Fruit fly (Drosophila melanogaster) whole organism, embryonic: ENCODE measurements around the gene Cwc25.
A peak's percentile ranks its signal among the peaks of the same experiment; 100 is the strongest.

Source experiments
- Abd-B ChIP-seq: fragments of 200-800 bp; sonication (Bioruptor generic); optimal IDR thresholded peaks from 2 replicates; lab custom pipeline; 2018; ENCODE audit warnings: missing biosample characterization, mild to moderate bottlenecking, missing genetic modification characterization, moderate library complexity
- Atf3 ChIP-seq: fragments of 200-800 bp; sonication (Bioruptor generic); optimal IDR thresholded peaks from 3 replicates; lab custom pipeline; 2016; ENCODE audit warnings: missing biosample characterization, missing genetic modification characterization
- Awh ChIP-seq: fragments of 200-800 bp; sonication (Bioruptor generic); IDR thresholded peaks from 2 replicates; pipeline ENCODE4, ENCODE4 v1.3.6; 2022; ENCODE audit warnings: missing biosample characterization, missing genetic modification characterization
- Bgb ChIP-seq: fragments of 200-800 bp; sonication (Bioruptor generic); IDR thresholded peaks from 2 replicates; pipeline ENCODE4 v1.3.6; 2022; ENCODE audit warnings: missing biosample characterization, missing genetic modification characterization; ENCODE audit not compliant: partially characterized antibody
- Blimp-1 ChIP-seq: fragments of 200-800 bp; sonication (Bioruptor generic); optimal IDR thresholded peaks from 3 replicates; lab custom pipeline; 2018; ENCODE audit warnings: missing biosample characterization, missing genetic modification characterization, mild to moderate bottlenecking, moderate library complexity, missing genetic modification reagents
- CG11093 ChIP-seq: fragments of 200-800 bp; sonication (Bioruptor generic); IDR thresholded peaks from 3 replicates; pipeline ENCODE4 v1.3.6; 2022; ENCODE audit warnings: missing biosample characterization, missing genetic modification characterization
- CG13424 ChIP-seq: fragments of 200-800 bp; sonication (Bioruptor generic); optimal IDR thresholded peaks from 2 replicates; lab custom pipeline; 2019; ENCODE audit warnings: missing biosample characterization, mild to moderate bottlenecking, missing genetic modification characterization, moderate library complexity
- CG13775 ChIP-seq: fragments of 200-800 bp; sonication (Bioruptor generic); optimal IDR thresholded peaks from 3 replicates; lab custom pipeline; 2017; ENCODE audit warnings: missing biosample characterization, mild to moderate bottlenecking, missing genetic modification characterization
- CG15601 ChIP-seq: fragments of 200-800 bp; sonication (Bioruptor generic); optimal IDR thresholded peaks from 3 replicates; lab custom pipeline; 2019; ENCODE audit warnings: missing biosample characterization, mild to moderate bottlenecking, missing genetic modification characterization, moderate library complexity
- CG17385 ChIP-seq: fragments of 200-800 bp; sonication (Bioruptor generic); optimal IDR thresholded peaks from 3 replicates; lab custom pipeline; 2018; ENCODE audit warnings: missing biosample characterization, mild to moderate bottlenecking, missing genetic modification characterization
- CG2199 ChIP-seq: fragments of 200-800 bp; sonication (Bioruptor generic); IDR thresholded peaks from 3 replicates; pipeline ENCODE4 v1.3.6; 2022; ENCODE audit warnings: missing biosample characterization, missing genetic modification characterization
- CG3838 ChIP-seq: fragments of 200-800 bp; sonication (Bioruptor generic); optimal IDR thresholded peaks from 3 replicates; lab custom pipeline; 2016; ENCODE audit warnings: missing biosample characterization, missing genetic modification characterization
- CG4404 ChIP-seq: fragments of 200-800 bp; sonication (Bioruptor generic); IDR thresholded peaks from 2 replicates; pipeline ENCODE4 v1.3.6; 2022; ENCODE audit warnings: missing biosample characterization, missing genetic modification characterization
- CG4707 ChIP-seq: fragments of 200-800 bp; sonication (Bioruptor generic); optimal IDR thresholded peaks from 2 replicates; lab custom pipeline; 2018; ENCODE audit warnings: missing biosample characterization, mild to moderate bottlenecking, missing genetic modification characterization, moderate library complexity
- CG5953 ChIP-seq: fragments of 200-800 bp; sonication (Bioruptor generic); IDR thresholded peaks from 2 replicates; pipeline ENCODE4 v1.3.6; 2022; ENCODE audit warnings: missing biosample characterization, missing genetic modification characterization
- CG6254 ChIP-seq: fragments of 200-800 bp; sonication (Bioruptor generic); optimal IDR thresholded peaks from 3 replicates; lab custom pipeline; 2017; ENCODE audit warnings: mild to moderate bottlenecking, missing biosample characterization, missing genetic modification reagents, missing genetic modification characterization
- CG6765 ChIP-seq: fragments of 200-800 bp; sonication (Bioruptor generic); optimal IDR thresholded peaks from 3 replicates; lab custom pipeline; 2017; ENCODE audit warnings: missing biosample characterization, mild to moderate bottlenecking, missing genetic modification characterization
- CG7271 ChIP-seq: fragments of 200-800 bp; sonication (Bioruptor generic); optimal IDR thresholded peaks from 2 replicates; lab custom pipeline; 2018; ENCODE audit warnings: missing biosample characterization, mild to moderate bottlenecking, missing genetic modification characterization, moderate library complexity
- CG7556 ChIP-seq: fragments of 200-800 bp; sonication (Bioruptor generic); optimal IDR thresholded peaks from 2 replicates; lab custom pipeline; 2017; ENCODE audit warnings: missing biosample characterization, mild to moderate bottlenecking, missing genetic modification characterization
- CG9437 ChIP-seq: fragments of 200-800 bp; sonication (Bioruptor generic); optimal IDR thresholded peaks from 2 replicates; lab custom pipeline; 2018; ENCODE audit warnings: missing biosample characterization, mild to moderate bottlenecking, missing genetic modification characterization
- D ChIP-seq, 2 experiments: fragments of 200-800 bp in 1 of 2; fragments of >200 bp in 1 of 2; sonication (Bioruptor generic) in 1 of 2; optimal IDR thresholded peaks; 2 replicates in 1 of 2; 3 replicates in 1 of 2; lab custom pipeline; 2017; ENCODE audit warnings: mild to moderate bottlenecking in 1 of 2, missing biosample characterization in 1 of 2, missing genetic modification characterization in 1 of 2, missing genetic modification reagents in 1 of 2
- NK7.1 ChIP-seq: fragments of 200-800 bp; sonication (Bioruptor generic); optimal IDR thresholded peaks from 3 replicates; lab custom pipeline; 2016; ENCODE audit warnings: missing biosample characterization, missing genetic modification characterization
- NfI ChIP-seq: fragments of 200-800 bp; sonication (Bioruptor generic); optimal IDR thresholded peaks from 3 replicates; lab custom pipeline; 2018; ENCODE audit warnings: missing biosample characterization, mild to moderate bottlenecking, missing genetic modification characterization, moderate library complexity
- Oli ChIP-seq: fragments of 200-800 bp; sonication (Bioruptor generic); optimal IDR thresholded peaks from 2 replicates; lab custom pipeline; 2018; ENCODE audit warnings: missing biosample characterization, mild to moderate bottlenecking, missing genetic modification characterization, moderate library complexity
- Spps ChIP-seq: fragments of 200-800 bp; sonication (Bioruptor generic); optimal IDR thresholded peaks from 2 replicates; lab custom pipeline; 2018; ENCODE audit warnings: missing biosample characterization, mild to moderate bottlenecking, missing genetic modification characterization
- Sry-δ ChIP-seq: fragments of 200-800 bp; sonication (Bioruptor generic); optimal IDR thresholded peaks from 2 replicates; lab custom pipeline; 2016; ENCODE audit warnings: missing biosample characterization, missing genetic modification characterization
- Ssrp ChIP-seq: fragments of 200-800 bp; sonication (Bioruptor generic); optimal IDR thresholded peaks from 2 replicates; lab custom pipeline; 2018; ENCODE audit warnings: missing biosample characterization, mild to moderate bottlenecking, missing genetic modification characterization, moderate library complexity
- Usf ChIP-seq: fragments of 200-800 bp; sonication (Bioruptor generic); optimal IDR thresholded peaks from 2 replicates; lab custom pipeline; 2017; ENCODE audit warnings: missing genotype, missing biosample characterization, missing genetic modification characterization
- Xbp1 ChIP-seq: fragments of 200-800 bp; sonication (Bioruptor generic); optimal IDR thresholded peaks from 3 replicates; lab custom pipeline; 2016; ENCODE audit warnings: missing biosample characterization, mild to moderate bottlenecking, missing genetic modification characterization
- ato ChIP-seq: fragments of 200-800 bp; sonication (Bioruptor generic); IDR thresholded peaks from 2 replicates; pipeline ENCODE4 v1.3.6; 2022; ENCODE audit warnings: missing biosample characterization, missing genetic modification characterization; ENCODE audit not compliant: partially characterized antibody
- caup ChIP-seq: fragments of 200-800 bp; sonication (Bioruptor generic); optimal IDR thresholded peaks from 3 replicates; lab custom pipeline; 2017; ENCODE audit warnings: missing biosample characterization, mild to moderate bottlenecking, missing genetic modification characterization, moderate library complexity; ENCODE audit not compliant: severe bottlenecking
- dan ChIP-seq: fragments of 200-800 bp; sonication (Bioruptor generic); IDR thresholded peaks from 2 replicates; pipeline ENCODE4 v1.3.6; 2022; ENCODE audit warnings: missing biosample characterization, missing genetic modification characterization
- dati ChIP-seq: fragments of 200-800 bp; sonication (Bioruptor generic); IDR thresholded peaks from 2 replicates; pipeline ENCODE4 v1.3.6; 2022; ENCODE audit warnings: missing biosample characterization, missing genetic modification characterization
- dmrt11E ChIP-seq: fragments of 200-800 bp; sonication (Bioruptor generic); optimal IDR thresholded peaks from 3 replicates; lab custom pipeline; 2018; ENCODE audit warnings: missing biosample characterization, mild to moderate bottlenecking, missing genetic modification characterization, moderate library complexity
- eve ChIP-seq, 2 experiments: fragments of >200 bp; optimal IDR thresholded peaks; 2 replicates each; lab custom pipeline; 2017; ENCODE audit warnings: missing biosample characterization in 2 of 2, missing genetic modification characterization in 2 of 2
- fd102C ChIP-seq: fragments of 200-800 bp; sonication (Bioruptor generic); optimal IDR thresholded peaks from 2 replicates; lab custom pipeline; 2018; ENCODE audit warnings: missing biosample characterization, mild to moderate bottlenecking, missing genetic modification characterization, moderate library complexity
- gce ChIP-seq: fragments of 200-800 bp; sonication (Bioruptor generic); IDR thresholded peaks from 3 replicates; pipeline ENCODE4 v1.3.6; 2022; ENCODE audit warnings: missing biosample characterization, missing genetic modification characterization
- gcm ChIP-seq: fragments of 200-800 bp; sonication (Bioruptor generic); optimal IDR thresholded peaks from 2 replicates; lab custom pipeline; 2019; ENCODE audit warnings: missing biosample characterization, mild to moderate bottlenecking, missing genetic modification characterization, moderate library complexity
- grau ChIP-seq: fragments of 200-800 bp; optimal IDR thresholded peaks from 3 replicates; lab custom pipeline; 2019; ENCODE audit warnings: missing biosample characterization, mild to moderate bottlenecking, missing genetic modification characterization, moderate library complexity
- gro ChIP-seq: fragments of 200-800 bp; sonication (Bioruptor generic); optimal IDR thresholded peaks from 2 replicates; lab custom pipeline; 2016; ENCODE audit warnings: missing biosample characterization, missing genetic modification characterization
- gt ChIP-seq: fragments of 200-800 bp; sonication (Bioruptor generic); IDR thresholded peaks from 2 replicates; pipeline ENCODE4 v1.3.6; 2022; ENCODE audit warnings: missing biosample characterization, missing genetic modification characterization
- knrl ChIP-seq: fragments of 200-800 bp; sonication (Bioruptor generic); IDR thresholded peaks from 3 replicates; pipeline ENCODE4 v1.3.6; 2022; ENCODE audit warnings: missing biosample characterization, missing genetic modification characterization; ENCODE audit not compliant: partially characterized antibody
- lov ChIP-seq, 2 experiments: fragments of 200-800 bp in 1 of 2; fragments of >200 bp in 1 of 2; sonication (Bioruptor generic) in 1 of 2; IDR thresholded peaks in 1 of 2; optimal IDR thresholded peaks in 1 of 2; 2 replicates in 1 of 2; 3 replicates in 1 of 2; pipeline versions ENCODE4 v1.3.6 to Lab custom; 2017 to 2022; ENCODE audit warnings: missing biosample characterization in 1 of 2, missing genetic modification characterization in 1 of 2
- run ChIP-seq: fragments of 200-800 bp; sonication (Bioruptor generic); optimal IDR thresholded peaks from 3 replicates; lab custom pipeline; 2018; ENCODE audit warnings: missing biosample characterization, mild to moderate bottlenecking, missing genetic modification characterization
- sr ChIP-seq: fragments of 200-800 bp; sonication (Bioruptor generic); IDR thresholded peaks from 3 replicates; pipeline ENCODE4 v1.3.6; 2022; ENCODE audit warnings: missing biosample characterization, missing genetic modification characterization
- tll ChIP-seq, 2 experiments: fragments of 200-800 bp in 1 of 2; fragments of >200 bp in 1 of 2; sonication (Bioruptor generic) in 1 of 2; optimal IDR thresholded peaks; 2 replicates each; lab custom pipeline; 2017 to 2019; ENCODE audit warnings: missing biosample characterization in 2 of 2, missing genetic modification characterization in 2 of 2, mild to moderate bottlenecking in 1 of 2, moderate library complexity in 1 of 2

Cwc25 gene

dm6 chr2L:2765659-2766373 is 20.9 kb downstream of the Cwc25 start, which contains the start of the genes Snx21 and aph-1:
TSS of gene Snx21 (minus strand) at chr2L:2765665.
TSS of gene aph-1 (plus strand) at chr2L:2766233.
- peak; percentile 51 for TF ChIP-seq CG4707
- peak; percentile 93 for TF ChIP-seq grau (tag; lab: Kevin White, UChicago)
- TF ChIP-seq CG15601 (tag; lab: Kevin White, UChicago), result peak; percentile 89
- peak; percentile 92 for TF ChIP-seq CG7556
- peak; percentile 75 for TF ChIP-seq Spps (tag; lab: Kevin White, UChicago)
- peak; percentile 59 for TF ChIP-seq CG3838 (GFP tag; lab: Kevin White, UChicago)
- TF ChIP-seq CG17385 (GFP tag; lab: Kevin White, UChicago), result peak; percentile 91
- peak; percentile 91 for TF ChIP-seq NfI (GFP tag; lab: Kevin White, UChicago)
- TF ChIP-seq gcm (GFP tag; lab: Kevin White, UChicago), result peak; percentile 91
- peak; percentile 88 for TF ChIP-seq Blimp-1
- TF ChIP-seq CG9437 (GFP tag; lab: Kevin White, UChicago), result peak; percentile 89
- TF ChIP-seq Oli, result peak; percentile 94
- TF ChIP-seq gro (GFP tag; lab: Kevin White, UChicago), result peak; percentile 78
- TF ChIP-seq eve (GFP tag; optimal IDR thresholded peaks at IDR 0.05; lab: Kevin White, UChicago), result no peak
- peak; percentile 83 for TF ChIP-seq run (tag; lab: Kevin White, UChicago)
- peak; percentile 86 for TF ChIP-seq Atf3 (GFP tag; lab: Kevin White, UChicago)
- TF ChIP-seq Abd-B (GFP tag; lab: Kevin White, UChicago), result peak; percentile 93
- TF ChIP-seq D (optimal IDR thresholded peaks at IDR 0.05; lab: Kevin White, UChicago), result no peak
- peak; percentile 91 for TF ChIP-seq D (GFP tag; optimal IDR thresholded peaks at IDR 0.05; lab: Kevin White, UChicago)
- TF ChIP-seq Ssrp (tag; lab: Kevin White, UChicago), result peak; percentile 90
- peak; percentile 84 for TF ChIP-seq CG6254 (GFP tag; lab: Kevin White, UChicago)
- peak; percentile 67 for TF ChIP-seq Sry-δ (GFP tag; lab: Kevin White, UChicago)
- TF ChIP-seq fd102C (GFP tag; lab: Kevin White, UChicago), result peak; percentile 28
- TF ChIP-seq CG13775 (GFP tag; lab: Kevin White, UChicago), result peak; percentile 92
- TF ChIP-seq CG6765, result peak; percentile 72
- TF ChIP-seq dati (GFP tag; lab: Robert Waterston, UW), result no peak; the same call in 1 of the 2 replicates
- TF ChIP-seq knrl (GFP tag; lab: Robert Waterston, UW), result no peak
- TF ChIP-seq gt (GFP tag; lab: Robert Waterston, UW), result peak; percentile 72
- peak; percentile 56; the same call in 1 of the 3 replicates for TF ChIP-seq gce (GFP tag; lab: Robert Waterston, UW)
- peak; percentile 94 for TF ChIP-seq CG13424 (tag; lab: Kevin White, UChicago)
- peak; percentile 63 for TF ChIP-seq NK7.1 (GFP tag; lab: Kevin White, UChicago)
- TF ChIP-seq ato (GFP tag; lab: Robert Waterston, UW), result no peak
- peak; percentile 83 for TF ChIP-seq Usf (GFP tag; lab: Kevin White, UChicago)
- peak; percentile 56 for TF ChIP-seq CG5953
- peak; percentile 56 for TF ChIP-seq CG7271
- no peak for TF ChIP-seq lov (optimal IDR thresholded peaks at IDR 0.05; lab: Kevin White, UChicago)
- TF ChIP-seq lov (GFP tag; IDR thresholded peaks at IDR 0.05; lab: Robert Waterston, UW), result 0 out of 3 replicates have a peak, but pooled peaks have one; percentile 56
- TF ChIP-seq dmrt11E (tag; lab: Kevin White, UChicago), result peak; percentile 92
- peak; percentile 92 for TF ChIP-seq Xbp1 (GFP tag; lab: Kevin White, UChicago)
- peak; percentile 75 for TF ChIP-seq Awh
- peak in 1 of 2 experiments; percentile 64 for TF ChIP-seq tll (GFP tag; optimal IDR thresholded peaks at IDR 0.05; lab: Kevin White, UChicago)
- TF ChIP-seq caup (GFP tag; lab: Kevin White, UChicago), result peak; percentile 92
- peak; percentile 82 for TF ChIP-seq CG11093
- TF ChIP-seq dan (GFP tag; lab: Robert Waterston, UW), result peak; percentile 72; the same call in 1 of the 2 replicates
- TF ChIP-seq CG2199 (GFP tag; lab: Robert Waterston, UW), result 0 out of 3 replicates have a peak, but pooled peaks have one; percentile 59
- no peak; the same call in 1 of the 2 replicates for TF ChIP-seq Bgb
- peak; percentile 48; the same call in 1 of the 3 replicates for TF ChIP-seq sr (GFP tag; lab: Robert Waterston, UW)
- TF ChIP-seq CG4404 (GFP tag; lab: Robert Waterston, UW), result peak; percentile 87
